Fruit fly (Drosophila melanogaster): ENCODE results near the gene CG12708.

CG12708 gene

DNA sequence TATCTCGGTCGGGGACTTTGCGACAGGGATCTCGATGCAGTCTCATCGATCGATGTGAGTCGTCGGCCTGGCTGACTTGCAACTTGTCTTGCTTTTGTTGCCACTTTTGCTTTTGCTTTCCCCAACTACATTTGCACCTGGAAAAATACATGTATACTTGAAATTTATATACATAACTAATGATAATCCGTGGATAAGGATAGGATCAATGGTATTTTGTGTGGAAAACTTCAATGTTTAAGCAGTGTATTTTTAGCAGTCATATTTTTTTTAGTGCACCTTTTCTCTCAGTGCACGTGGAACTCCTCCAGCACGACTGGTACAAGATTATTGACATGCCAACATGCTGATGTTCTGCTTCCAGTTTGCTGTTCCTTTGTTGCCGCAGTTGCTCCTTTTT is 36.3 kb upstream of the CG12708 start (continued):
- TF ChIP-seq fkh (GFP tag; optimal IDR thresholded peaks at IDR 0.05), result no peak
- peak; percentile 61 for TF ChIP-seq CG10631 (GFP tag; optimal IDR thresholded peaks at IDR 0.05)
- TF ChIP-seq vri (GFP tag; optimal IDR thresholded peaks at IDR 0.05), result no peak
- TF ChIP-seq CG4318 (GFP tag; optimal IDR thresholded peaks at IDR 0.05), result peak; percentile 41
- no peak for TF ChIP-seq CG31627 (GFP tag; optimal IDR thresholded peaks at IDR 0.05)
- TF ChIP-seq Sox14 (GFP tag; optimal IDR thresholded peaks at IDR 0.05), result peak; percentile 57
- no peak for TF ChIP-seq dac (GFP tag; optimal IDR thresholded peaks at IDR 0.05)
- no peak for TF ChIP-seq Sox15 (GFP tag; optimal IDR thresholded peaks at IDR 0.05)
- no peak for TF ChIP-seq CG8319 (GFP tag; optimal IDR thresholded peaks at IDR 0.05)
- no peak for TF ChIP-seq ss (GFP tag; optimal IDR thresholded peaks at IDR 0.05)
- TF ChIP-seq CG8632 (GFP tag; optimal IDR thresholded peaks at IDR 0.05), result no peak
- TF ChIP-seq CG15336 (GFP tag; IDR thresholded peaks at IDR 0.05), result peak; percentile 61
- TF ChIP-seq lz (GFP tag; optimal IDR thresholded peaks at IDR 0.05), result no peak
- TF ChIP-seq fd85E (GFP tag; optimal IDR thresholded peaks at IDR 0.05), result no peak
- TF ChIP-seq Lpt (GFP tag; optimal IDR thresholded peaks at IDR 0.05), result peak; percentile 16
- TF ChIP-seq CG3919 (GFP tag; optimal IDR thresholded peaks at IDR 0.05), result peak; percentile 62
- TF ChIP-seq salr (GFP tag; optimal IDR thresholded peaks at IDR 0.05), result peak in 1 of 2 experiments; percentile 53
- TF ChIP-seq CG11762 (GFP tag; optimal IDR thresholded peaks at IDR 0.05; ENCODE audit: insufficient read depth), result peak; percentile 35
- TF ChIP-seq Eip78C (GFP tag), result peak; percentile 82
- peak; percentile 27 for TF ChIP-seq spab (GFP tag; optimal IDR thresholded peaks at IDR 0.05)
- TF ChIP-seq Hr4 (GFP tag; optimal IDR thresholded peaks at IDR 0.05), result peak; percentile 64
- TF ChIP-seq dsx (GFP tag; optimal IDR thresholded peaks at IDR 0.05; ENCODE audit: poor library complexity, severe bottlenecking), result no peak
- TF ChIP-seq CG6854 (GFP tag; optimal IDR thresholded peaks at IDR 0.05), result no peak
- TF ChIP-seq pdm3 (GFP tag; optimal IDR thresholded peaks at IDR 0.05), result peak; percentile 59
- peak; percentile 33 for TF ChIP-seq CG6276 (GFP tag; optimal IDR thresholded peaks at IDR 0.05)
- TF ChIP-seq Met (GFP tag; optimal IDR thresholded peaks at IDR 0.05), result no peak

DNA sequence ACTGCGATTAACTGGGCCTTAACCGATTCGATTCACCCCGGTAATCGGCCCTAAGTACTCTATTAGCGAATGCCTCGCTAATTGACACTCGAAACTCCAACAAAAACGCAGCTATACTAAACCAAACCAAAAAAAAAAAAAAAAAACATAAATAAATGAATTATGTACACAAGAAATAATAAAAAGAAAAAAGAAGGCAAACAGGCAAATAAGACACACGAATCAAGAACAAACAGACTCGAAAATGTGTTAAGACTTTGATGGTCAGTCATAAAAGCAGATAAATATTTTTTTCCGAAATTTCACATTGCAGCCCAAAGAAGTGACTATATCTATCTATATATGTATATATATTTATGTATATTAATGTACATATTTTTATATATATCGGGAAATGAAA is 35.3 kb upstream of the CG12708 start:
- TF ChIP-seq topi (GFP tag; optimal IDR thresholded peaks at IDR 0.05) (no peak), Sox15 (GFP tag; optimal IDR thresholded peaks at IDR 0.05) (no peak), CG16779 (tag; optimal IDR thresholded peaks at IDR 0.05) (no peak), Eip78C (GFP tag) (peak; percentile 2), CG3032 (tag; optimal IDR thresholded peaks at IDR 0.05) (no peak), fkh (GFP tag; optimal IDR thresholded peaks at IDR 0.05) (peak; percentile 54)

DNA sequence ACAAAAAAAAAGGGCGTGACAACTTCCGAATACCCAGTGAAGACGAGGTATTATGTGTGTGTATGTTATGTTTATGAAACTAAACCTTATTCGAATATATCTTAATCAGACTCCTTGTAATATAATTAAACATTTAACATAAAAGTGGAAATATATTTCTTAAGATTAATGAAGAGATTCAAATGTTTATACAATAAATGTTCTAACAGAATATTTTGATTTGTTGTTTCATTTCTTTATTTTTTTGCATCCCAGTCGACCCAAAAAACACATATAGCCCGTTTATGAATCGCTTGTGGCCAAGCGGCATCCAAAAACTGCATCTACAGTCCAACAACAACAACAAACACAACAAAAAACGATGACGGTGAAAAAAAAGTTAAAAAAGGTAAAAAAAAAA is 33.2 kb upstream of the CG12708 start:
- TF ChIP-seq CG3032 (tag; optimal IDR thresholded peaks at IDR 0.05), result peak; percentile 73
- TF ChIP-seq spab (GFP tag; optimal IDR thresholded peaks at IDR 0.05), result peak; percentile 68
- TF ChIP-seq CG34406 (GFP tag; optimal IDR thresholded peaks at IDR 0.05), result peak; percentile 73
- peak; percentile 40 for TF ChIP-seq CG11902 (GFP tag; optimal IDR thresholded peaks at IDR 0.05)
- TF ChIP-seq CG6854 (GFP tag; optimal IDR thresholded peaks at IDR 0.05), result no peak
- TF ChIP-seq Met (GFP tag; optimal IDR thresholded peaks at IDR 0.05), result peak; percentile 75
- peak; percentile 74 for TF ChIP-seq CG6808 (GFP tag; optimal IDR thresholded peaks at IDR 0.05)
- TF ChIP-seq Ets96B (tag; optimal IDR thresholded peaks at IDR 0.05), result peak; percentile 70
- TF ChIP-seq CG32006 (GFP tag; optimal IDR thresholded peaks at IDR 0.05), result peak; percentile 48
- TF ChIP-seq Eip78C (GFP tag), result peak; percentile 94
- TF ChIP-seq CG8632 (GFP tag; optimal IDR thresholded peaks at IDR 0.05), result peak; percentile 57
- peak; percentile 49 for TF ChIP-seq dsx (GFP tag; optimal IDR thresholded peaks at IDR 0.05; ENCODE audit: poor library complexity, severe bottlenecking)
- TF ChIP-seq lz (GFP tag; optimal IDR thresholded peaks at IDR 0.05), result peak; percentile 62
- peak; percentile 72 to 88 for TF ChIP-seq ss (GFP tag; optimal IDR thresholded peaks at IDR 0.05)
- TF ChIP-seq Lpt (GFP tag; optimal IDR thresholded peaks at IDR 0.05), result no peak
- no peak for TF ChIP-seq Hr38 (GFP tag; optimal IDR thresholded peaks at IDR 0.05)
- peak; percentile 41 for TF ChIP-seq CG9139 (GFP tag; optimal IDR thresholded peaks at IDR 0.05)
- TF ChIP-seq Smox (GFP tag; optimal IDR thresholded peaks at IDR 0.05), result peak; percentile 74
- TF ChIP-seq CG10669 (GFP tag; optimal IDR thresholded peaks at IDR 0.05), result peak; percentile 67
- TF ChIP-seq cyc (GFP tag; optimal IDR thresholded peaks at IDR 0.05), result peak; percentile 65
- TF ChIP-seq acj6 (GFP tag; optimal IDR thresholded peaks at IDR 0.05), result peak; percentile 60
- peak; percentile 78 for TF ChIP-seq topi (GFP tag; optimal IDR thresholded peaks at IDR 0.05)
- TF ChIP-seq eg (GFP tag; IDR thresholded peaks at IDR 0.05), result 0 out of 3 replicates have a peak, but pooled peaks have one; percentile 23
- peak; percentile 46 for TF ChIP-seq Hr39 (GFP tag; optimal IDR thresholded peaks at IDR 0.05)
- TF ChIP-seq Sox102F (GFP tag; optimal IDR thresholded peaks at IDR 0.05), result peak; percentile 62
- peak; percentile 62 for TF ChIP-seq OdsH (GFP tag; optimal IDR thresholded peaks at IDR 0.05)
- TF ChIP-seq esn (GFP tag; optimal IDR thresholded peaks at IDR 0.05), result peak; percentile 77
- no peak for TF ChIP-seq CG11294 (GFP tag; IDR thresholded peaks at IDR 0.05)
- peak; percentile 88 for TF ChIP-seq svp (GFP tag)
- peak; percentile 32 for TF ChIP-seq Sox15 (GFP tag; optimal IDR thresholded peaks at IDR 0.05)
